Fruit fly (Drosophila melanogaster) whole organism, prepupa: ENCODE measurements around the gene Cul2.

Experiments
- Blimp-1 ChIP-seq: fragments of 200-800 bp; sonication (Bioruptor generic); optimal IDR thresholded peaks from 3 replicates; lab custom pipeline; 2017; ENCODE audit warnings: missing biosample characterization, missing genetic modification characterization, mild to moderate bottlenecking, moderate library complexity, missing genetic modification reagents
- CG1621 ChIP-seq: fragments of 200-800 bp; sonication (Bioruptor generic); optimal IDR thresholded peaks from 3 replicates; lab custom pipeline; 2018; ENCODE audit warnings: missing biosample characterization, mild to moderate bottlenecking, missing genetic modification characterization
- CG16779 ChIP-seq: fragments of 200-800 bp; sonication (Bioruptor generic); optimal IDR thresholded peaks from 3 replicates; lab custom pipeline; 2017; ENCODE audit warnings: missing biosample characterization, mild to moderate bottlenecking, missing genetic modification characterization
- CG32006 ChIP-seq: fragments of 200-800 bp; sonication (Bioruptor generic); optimal IDR thresholded peaks from 3 replicates; lab custom pipeline; 2017; ENCODE audit warnings: missing biosample characterization, mild to moderate bottlenecking, missing genetic modification characterization
- CG8119 ChIP-seq: fragments of 200-800 bp; sonication (Bioruptor generic); IDR thresholded peaks from 3 replicates; pipeline ENCODE4 v1.3.6; 2022; ENCODE audit warnings: missing biosample characterization, missing genetic modification characterization
- Lpt ChIP-seq: fragments of 200-800 bp; sonication (Bioruptor generic); optimal IDR thresholded peaks from 3 replicates; lab custom pipeline; 2016; ENCODE audit warnings: missing biosample characterization, missing genetic modification characterization
- Smox ChIP-seq: fragments of 200-800 bp; sonication (Bioruptor generic); optimal IDR thresholded peaks from 3 replicates; lab custom pipeline; 2016; ENCODE audit warnings: missing biosample characterization, missing genetic modification characterization
- net ChIP-seq: fragments of 200-800 bp; sonication (Bioruptor generic); optimal IDR thresholded peaks from 3 replicates; lab custom pipeline; 2016; ENCODE audit warnings: missing biosample characterization, missing genetic modification characterization

DNA sequence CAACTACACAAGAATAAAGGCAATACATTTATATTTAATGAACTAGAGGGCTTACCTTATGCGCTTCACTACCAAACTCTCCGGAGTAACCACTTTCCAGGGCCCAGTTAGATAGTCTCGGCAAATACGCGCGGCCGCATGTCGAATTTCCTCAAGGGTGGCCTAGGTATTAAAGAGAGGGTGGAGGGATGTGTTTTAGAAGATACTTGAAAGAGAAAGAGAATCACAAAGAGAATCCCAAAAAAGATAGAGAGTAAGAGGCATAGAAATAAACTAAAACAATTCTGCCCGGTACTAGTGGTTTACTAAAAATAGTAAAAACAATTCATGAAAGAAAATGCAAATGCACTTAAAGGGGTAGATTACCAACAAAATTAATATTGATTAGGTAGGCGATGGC lies 40.6 kb upstream of the Cul2 start:
- TF ChIP-seq Lpt: no peak
- TF ChIP-seq net (GFP tag; lab: Kevin White, UChicago): no peak
- no peak for TF ChIP-seq CG32006
- TF ChIP-seq Smox: no peak
- no peak for TF ChIP-seq CG8119 (GFP tag; lab: Robert Waterston, UW)
- no peak for TF ChIP-seq CG16779 (tag; lab: Kevin White, UChicago)
- TF ChIP-seq CG1621 (tag; lab: Kevin White, UChicago): no peak
- no peak for TF ChIP-seq Blimp-1 (GFP tag; lab: Kevin White, UChicago)
